Fruit fly (Drosophila melanogaster) whole organism, embryonic: Measurements from ENCODE around the gene Mco4.

Source experiments
- BEAF-32 ChIP-seq: fragments of 200-800 bp; sonication (Bioruptor generic); optimal IDR thresholded peaks from 3 replicates; lab custom pipeline; 2017; ENCODE audit warnings: missing biosample characterization, missing genetic modification characterization, mild to moderate bottlenecking, moderate library complexity, missing genetic modification reagents
- Bgb ChIP-seq: fragments of 200-800 bp; sonication (Bioruptor generic); IDR thresholded peaks from 2 replicates; pipeline ENCODE4 v1.3.6; 2022; ENCODE audit warnings: missing biosample characterization, missing genetic modification characterization; ENCODE audit not compliant: partially characterized antibody
- Blimp-1 ChIP-seq: fragments of 200-800 bp; sonication (Bioruptor generic); optimal IDR thresholded peaks from 3 replicates; lab custom pipeline; 2018; ENCODE audit warnings: missing biosample characterization, missing genetic modification characterization, mild to moderate bottlenecking, moderate library complexity, missing genetic modification reagents
- CG10543 ChIP-seq: fragments of 200-800 bp; sonication (Bioruptor generic); optimal IDR thresholded peaks from 3 replicates; lab custom pipeline; 2017; ENCODE audit warnings: missing biosample characterization, mild to moderate bottlenecking, missing genetic modification characterization, moderate library complexity
- CG10979 ChIP-seq: fragments of 200-800 bp; sonication (Bioruptor generic); optimal IDR thresholded peaks from 2 replicates; lab custom pipeline; 2018; ENCODE audit warnings: missing biosample characterization, mild to moderate bottlenecking, missing genetic modification characterization, moderate library complexity
- CG12769 ChIP-seq: fragments of 200-800 bp; sonication (Bioruptor generic); optimal IDR thresholded peaks from 2 replicates; lab custom pipeline; 2019; ENCODE audit warnings: missing biosample characterization, mild to moderate bottlenecking, missing genetic modification characterization, moderate library complexity
- CG13287 ChIP-seq: fragments of 200-800 bp; sonication (Bioruptor generic); IDR thresholded peaks from 2 replicates; pipeline ENCODE4 v1.3.6; 2022; ENCODE audit warnings: missing biosample characterization, missing genetic modification characterization; ENCODE audit not compliant: partially characterized antibody
- CG15269 ChIP-seq: fragments of 200-800 bp; sonication (Bioruptor generic); optimal IDR thresholded peaks from 2 replicates; lab custom pipeline; 2018; ENCODE audit warnings: missing biosample characterization, mild to moderate bottlenecking, missing genetic modification characterization, moderate library complexity
- CG17361 ChIP-seq: fragments of 200-800 bp; sonication (Bioruptor generic); IDR thresholded peaks from 3 replicates; pipeline ENCODE4 v1.3.6; 2022; ENCODE audit warnings: missing biosample characterization, missing genetic modification characterization
- CG32772 ChIP-seq: fragments of 200-800 bp; sonication (Bioruptor generic); IDR thresholded peaks from 2 replicates; pipeline ENCODE4 v1.3.6; 2022; ENCODE audit warnings: missing biosample characterization, missing genetic modification characterization
- CG34224 ChIP-seq: fragments of 200-800 bp; sonication (Bioruptor generic); IDR thresholded peaks from 3 replicates; pipeline ENCODE4 v1.3.6; 2022; ENCODE audit warnings: missing biosample characterization, missing genetic modification characterization; ENCODE audit not compliant: partially characterized antibody
- CG42726 ChIP-seq: fragments of 200-800 bp; sonication (Bioruptor generic); IDR thresholded peaks from 2 replicates; pipeline ENCODE4 v1.3.6; 2022; ENCODE audit warnings: missing biosample characterization, missing genetic modification characterization; ENCODE audit not compliant: partially characterized antibody
- CG6175 ChIP-seq: fragments of 200-800 bp; sonication (Bioruptor generic); IDR thresholded peaks from 3 replicates; pipeline ENCODE4 v1.3.6; 2022; ENCODE audit warnings: missing biosample characterization, missing genetic modification characterization
- CG7556 ChIP-seq: fragments of 200-800 bp; sonication (Bioruptor generic); optimal IDR thresholded peaks from 2 replicates; lab custom pipeline; 2017; ENCODE audit warnings: missing biosample characterization, mild to moderate bottlenecking, missing genetic modification characterization
- CG8478 ChIP-seq: fragments of >200 bp; optimal IDR thresholded peaks from 2 replicates; lab custom pipeline; 2018
- Dll ChIP-seq: fragments of 200-800 bp; sonication (Bioruptor generic); IDR thresholded peaks from 4 replicates; pipeline ENCODE4 v1.3.6; 2022; ENCODE audit warnings: missing biosample characterization, missing genetic modification characterization; ENCODE audit not compliant: partially characterized antibody
- Drgx ChIP-seq: fragments of 200-800 bp; sonication (Bioruptor generic); IDR thresholded peaks from 2 replicates; pipeline ENCODE4 v1.3.6; 2022; ENCODE audit warnings: missing biosample characterization, missing genetic modification characterization
- E2f1 ChIP-seq: fragments of 200-800 bp; sonication (Bioruptor generic); IDR thresholded peaks from 2 replicates; pipeline ENCODE4 v1.3.6; 2022; ENCODE audit warnings: missing biosample characterization, missing genetic modification characterization
- E2f2 ChIP-seq: fragments of 200-800 bp; sonication (Bioruptor generic); IDR thresholded peaks from 2 replicates; pipeline ENCODE4 v1.3.6; 2022; ENCODE audit warnings: missing biosample characterization, missing genetic modification characterization
- Gsc ChIP-seq: fragments of 200-800 bp; sonication (Bioruptor generic); IDR thresholded peaks from 2 replicates; pipeline ENCODE4 v1.3.6; 2022; ENCODE audit warnings: missing biosample characterization, missing genetic modification characterization
- Hr78 ChIP-seq, 2 experiments: fragments of 200-800 bp in 1 of 2; fragments of >200 bp in 1 of 2; sonication (Bioruptor generic) in 1 of 2; optimal IDR thresholded peaks; 2 replicates each; lab custom pipeline; 2017 to 2019; ENCODE audit warnings: missing biosample characterization in 2 of 2, missing genetic modification characterization in 2 of 2, mild to moderate bottlenecking in 1 of 2, moderate library complexity in 1 of 2
- Med ChIP-seq: fragments of 200-800 bp; sonication (Bioruptor generic); peaks from one replicate; lab custom pipeline; 2016; ENCODE audit warnings: missing biosample characterization, missing genetic modification characterization, mild to moderate bottlenecking, inconsistent platforms, moderate library complexity
- Myb ChIP-seq: fragments of 200-800 bp; sonication (Bioruptor generic); optimal IDR thresholded peaks from 2 replicates; lab custom pipeline; 2016; ENCODE audit warnings: missing biosample characterization, missing genetic modification characterization
- Sin3A ChIP-seq: fragments of >200 bp; optimal IDR thresholded peaks from 2 replicates; lab custom pipeline; 2018
- Sry-β ChIP-seq: fragments of 200-800 bp; sonication (Bioruptor generic); optimal IDR thresholded peaks from 2 replicates; lab custom pipeline; 2018; ENCODE audit warnings: missing biosample characterization, mild to moderate bottlenecking, missing genetic modification characterization, moderate library complexity
- Tbp ChIP-seq: fragments of >200 bp; optimal IDR thresholded peaks from 2 replicates; lab custom pipeline; 2018; ENCODE audit warnings: missing biosample characterization, missing genetic modification characterization
- YL-1 ChIP-seq: fragments of 200-800 bp; sonication (Bioruptor generic); optimal IDR thresholded peaks from 3 replicates; lab custom pipeline; 2017; ENCODE audit warnings: missing biosample characterization, mild to moderate bottlenecking, missing genetic modification characterization
- bbx ChIP-seq: fragments of 200-800 bp; sonication (Bioruptor generic); IDR thresholded peaks from 2 replicates; pipeline ENCODE4 v1.3.6; 2022; ENCODE audit warnings: missing biosample characterization, missing genetic modification characterization; ENCODE audit not compliant: partially characterized antibody
- bigmax ChIP-seq: fragments of 200-800 bp; sonication (Bioruptor generic); optimal IDR thresholded peaks from 2 replicates; lab custom pipeline; 2018; ENCODE audit warnings: missing biosample characterization, mild to moderate bottlenecking, missing genetic modification characterization
- cg ChIP-seq: fragments of 200-800 bp; sonication (Bioruptor generic); optimal IDR thresholded peaks from 3 replicates; lab custom pipeline; 2019; ENCODE audit warnings: missing biosample characterization, mild to moderate bottlenecking, missing genetic modification characterization, moderate library complexity
- chinmo ChIP-seq: fragments of 200-800 bp; sonication (Bioruptor generic); IDR thresholded peaks from 4 replicates; pipeline ENCODE4 v1.3.6; 2022; ENCODE audit warnings: missing biosample characterization, missing genetic modification characterization; ENCODE audit not compliant: partially characterized antibody
- corto ChIP-seq: fragments of 200-800 bp; sonication (Bioruptor generic); optimal IDR thresholded peaks from 2 replicates; lab custom pipeline; 2016; ENCODE audit warnings: missing biosample characterization, mild to moderate bottlenecking, missing genetic modification characterization, moderate library complexity
- crp ChIP-seq, 2 experiments: fragments of 200-800 bp; sonication (Bioruptor generic); optimal IDR thresholded peaks; 2 replicates in 1 of 2; 3 replicates in 1 of 2; lab custom pipeline; 2017; ENCODE audit warnings: missing biosample characterization in 2 of 2, missing genetic modification characterization in 2 of 2, mild to moderate bottlenecking in 1 of 2, moderate library complexity in 1 of 2
- dm ChIP-seq: fragments of 200-800 bp; sonication (Bioruptor generic); optimal IDR thresholded peaks from 3 replicates; lab custom pipeline; 2016; ENCODE audit warnings: missing biosample characterization, missing genetic modification characterization
- emc ChIP-seq: fragments of 200-800 bp; sonication (Bioruptor generic); optimal IDR thresholded peaks from 2 replicates; lab custom pipeline; 2016; ENCODE audit warnings: missing biosample characterization, missing genetic modification characterization
- eve ChIP-seq, 2 experiments: fragments of >200 bp; optimal IDR thresholded peaks; 2 replicates each; lab custom pipeline; 2017; ENCODE audit warnings: missing biosample characterization in 2 of 2, missing genetic modification characterization in 2 of 2
- ewg ChIP-seq: fragments of 200-800 bp; sonication (Bioruptor generic); optimal IDR thresholded peaks from 3 replicates; lab custom pipeline; 2017; ENCODE audit warnings: mild to moderate bottlenecking, missing biosample characterization, missing genetic modification reagents, missing genetic modification characterization
- jumu ChIP-seq: fragments of 200-800 bp; sonication (Bioruptor generic); optimal IDR thresholded peaks from 3 replicates; lab custom pipeline; 2016; ENCODE audit warnings: missing biosample characterization, missing genetic modification characterization
- nom ChIP-seq: fragments of 200-800 bp; sonication (Bioruptor generic); optimal IDR thresholded peaks from 2 replicates; lab custom pipeline; 2017; ENCODE audit warnings: missing biosample characterization, missing genetic modification characterization, mild to moderate bottlenecking, moderate library complexity, missing genetic modification reagents
- sd ChIP-seq: fragments of 200-800 bp; sonication (Bioruptor generic); optimal IDR thresholded peaks from 3 replicates; lab custom pipeline; 2018; ENCODE audit warnings: missing biosample characterization, mild to moderate bottlenecking, missing genetic modification characterization, moderate library complexity
- slbo ChIP-seq: fragments of 200-800 bp; sonication (Bioruptor generic); IDR thresholded peaks from 2 replicates; pipeline ENCODE4 v1.3.6; 2022; ENCODE audit warnings: missing biosample characterization, missing genetic modification characterization
- sr ChIP-seq: fragments of 200-800 bp; sonication (Bioruptor generic); IDR thresholded peaks from 3 replicates; pipeline ENCODE4 v1.3.6; 2022; ENCODE audit warnings: missing biosample characterization, missing genetic modification characterization
- stwl ChIP-seq: fragments of 200-800 bp; sonication (Bioruptor generic); optimal IDR thresholded peaks from 3 replicates; lab custom pipeline; 2018; ENCODE audit warnings: missing biosample characterization, mild to moderate bottlenecking, missing genetic modification characterization, moderate library complexity
- unc-4 ChIP-seq: fragments of 200-800 bp; sonication (Bioruptor generic); IDR thresholded peaks from 2 replicates; pipeline ENCODE4 v1.3.6; 2022; ENCODE audit warnings: missing biosample characterization, missing genetic modification characterization; ENCODE audit not compliant: partially characterized antibody
- z ChIP-seq: fragments of 200-800 bp; sonication (Bioruptor generic); IDR thresholded peaks from 3 replicates; pipeline ENCODE4 v1.3.6; 2022; ENCODE audit warnings: missing biosample characterization, missing genetic modification characterization

Gene Mco4

dm6 chrX:17878632-17879033 lies 22.7 kb upstream of the Mco4 start (continued):
- TF ChIP-seq dm (peak; percentile 26), Sin3A (lab: Kevin White, UChicago) (no peak), CG34224 (GFP tag; lab: Robert Waterston, UW) (0 out of 3 replicates have a peak, but pooled peaks have one; percentile 14), Hr78 (GFP tag; optimal IDR thresholded peaks at IDR 0.05; lab: Kevin White, UChicago) (peak in 1 of 2 experiments; percentile 85), Gsc (GFP tag; lab: Robert Waterston, UW) (no peak), BEAF-32 (GFP tag; lab: Kevin White, UChicago) (no peak), CG17361 (GFP tag; lab: Robert Waterston, UW) (no peak), sd (tag; lab: Kevin White, UChicago) (peak; percentile 48), CG32772 (GFP tag; lab: Robert Waterston, UW) (peak; percentile 81), CG10543 (peak; percentile 21), corto (peak; percentile 59), E2f1 (no peak), unc-4 (GFP tag; lab: Robert Waterston, UW) (peak; percentile 36; the same call in 1 of the 2 replicates), CG6175 (GFP tag; lab: Robert Waterston, UW) (peak; percentile 99), jumu (GFP tag; lab: Kevin White, UChicago) (no peak), CG12769 (tag; lab: Kevin White, UChicago) (peak; percentile 16), Drgx (GFP tag; lab: Robert Waterston, UW) (peak; percentile 65), Med (GFP tag; lab: Kevin White, UChicago) (peak; percentile 54), CG42726 (no peak), cg (peak; percentile 91), stwl (tag; lab: Kevin White, UChicago) (peak; percentile 27), E2f2 (GFP tag; lab: Robert Waterston, UW) (peak; percentile 25; the same call in 1 of the 2 replicates), sr (GFP tag; lab: Robert Waterston, UW) (peak; percentile 79), Dll (GFP tag; lab: Robert Waterston, UW) (peak; percentile 10; the same call in 1 of the 4 replicates), CG13287 (GFP tag; lab: Robert Waterston, UW) (peak; percentile 35; the same call in 1 of the 2 replicates), bbx (GFP tag; lab: Robert Waterston, UW) (peak; percentile 32; the same call in 1 of the 2 replicates), CG8478 (peak; percentile 46), Myb (GFP tag; lab: Kevin White, UChicago) (no peak), ewg (peak; percentile 50), bigmax (peak; percentile 10), Blimp-1 (GFP tag; lab: Kevin White, UChicago) (peak; percentile 8), nom (GFP tag; lab: Kevin White, UChicago) (peak; percentile 67), slbo (GFP tag; lab: Robert Waterston, UW) (no peak), YL-1 (peak; percentile 2), crp (GFP tag; optimal IDR thresholded peaks at IDR 0.05; lab: Kevin White, UChicago) (peak in 1 of 2 experiments; percentile 66)

- 0 out of 4 replicates have a peak, but pooled peaks have one; percentile 53 for TF ChIP-seq chinmo (GFP tag; lab: Robert Waterston, UW)
- TF ChIP-seq CG15269: no peak
- TF ChIP-seq Tbp: no peak
- no peak for TF ChIP-seq CG7556
- TF ChIP-seq E2f1: no peak
- TF ChIP-seq eve (GFP tag; optimal IDR thresholded peaks at IDR 0.05; lab: Kevin White, UChicago): peak in 1 of 2 experiments; percentile 13
- peak; percentile 36 for TF ChIP-seq cg
- TF ChIP-seq CG10979: no peak
- no peak for TF ChIP-seq z
- TF ChIP-seq Sry-β (GFP tag; lab: Kevin White, UChicago): no peak
- no peak for TF ChIP-seq Bgb (GFP tag; lab: Robert Waterston, UW)
- TF ChIP-seq emc (GFP tag; lab: Kevin White, UChicago): no peak
These were observed 22.0 kb upstream of the Mco4 start for dm6 chrX:17877974-17878373.
